Worm (Caenorhabditis elegans): ENCODE measurements around the gene cyn-2.
A peak's percentile ranks its signal among the peaks of the same experiment; 100 is the strongest.

cyn-2 gene

ce11 chrIII:13692555-13692954, at the start of gene cyn-2:
Gene cyn-2 (plus strand): TSS chrIII:13692668.
- no peak for TF ChIP-seq unc-62 (GFP tag; optimal IDR thresholded peaks at IDR 0.05)

ce11 chrIII:13642776-13643175, 49.7 kb upstream of the cyn-2 start:
- TF ChIP-seq unc-62 (GFP tag; optimal IDR thresholded peaks at IDR 0.05) = no peak

- peak; percentile 42 for TF ChIP-seq unc-62 (GFP tag; optimal IDR thresholded peaks at IDR 0.05)
Observed at ce11 chrIII:13643534-13643933, 48.9 kb upstream of the cyn-2 start, which contains the start of the genes drr-2 and set-16. Gene drr-2 (minus strand): TSS chrIII:13643570. Gene set-16 (plus strand): TSS chrIII:13643916.

ce11 chrIII:13644279-13644678, 48.2 kb upstream of the cyn-2 start:
- TF ChIP-seq unc-62 (GFP tag; optimal IDR thresholded peaks at IDR 0.05) = no peak

ce11 chrIII:13645885-13646488, 46.5 kb upstream of the cyn-2 start:
- no peak for TF ChIP-seq unc-62 (GFP tag; optimal IDR thresholded peaks at IDR 0.05)

- TF ChIP-seq unc-62 (GFP tag; optimal IDR thresholded peaks at IDR 0.05) = no peak
Observed at ce11 chrIII:13648540-13648939, 43.9 kb upstream of the cyn-2 start.

ce11 chrIII:13651414-13651813, 41.1 kb upstream of the cyn-2 start:
- TF ChIP-seq unc-62 (GFP tag; optimal IDR thresholded peaks at IDR 0.05) = no peak

ce11 chrIII:13652010-13652409, 40.5 kb upstream of the cyn-2 start:
- no peak for TF ChIP-seq unc-62 (GFP tag; optimal IDR thresholded peaks at IDR 0.05)

ce11 chrIII:13652708-13653107, 39.8 kb upstream of the cyn-2 start:
- TF ChIP-seq unc-62 (GFP tag; optimal IDR thresholded peaks at IDR 0.05) = no peak

ce11 chrIII:13654950-13655349, 37.5 kb upstream of the cyn-2 start:
- no peak for TF ChIP-seq unc-62 (GFP tag; optimal IDR thresholded peaks at IDR 0.05)

ce11 chrIII:13656680-13657079, 35.8 kb upstream of the cyn-2 start:
- TF ChIP-seq unc-62 (GFP tag; optimal IDR thresholded peaks at IDR 0.05) = no peak

- TF ChIP-seq unc-62 (GFP tag; optimal IDR thresholded peaks at IDR 0.05) = no peak
Observed at ce11 chrIII:13657975-13658374, 34.5 kb upstream of the cyn-2 start.

- no peak for TF ChIP-seq unc-62 (GFP tag; optimal IDR thresholded peaks at IDR 0.05)
Observed at ce11 chrIII:13659028-13659427, 33.4 kb upstream of the cyn-2 start.

- no peak for TF ChIP-seq unc-62 (GFP tag; optimal IDR thresholded peaks at IDR 0.05)
Observed at ce11 chrIII:13660123-13660522, 32.3 kb upstream of the cyn-2 start.

ce11 chrIII:13666406-13666805, 26.1 kb upstream of the cyn-2 start:
- TF ChIP-seq unc-62 (GFP tag; optimal IDR thresholded peaks at IDR 0.05) = no peak

ce11 chrIII:13667739-13668138, 24.7 kb upstream of the cyn-2 start, which contains the start of gene flp-15:
Gene flp-15 (minus strand): TSS chrIII:13667839.
- TF ChIP-seq unc-62 (GFP tag; optimal IDR thresholded peaks at IDR 0.05) = no peak

- no peak for TF ChIP-seq unc-62 (GFP tag; optimal IDR thresholded peaks at IDR 0.05)
Observed at ce11 chrIII:13669519-13669918, 22.9 kb upstream of the cyn-2 start.
